Worm (Caenorhabditis elegans) whole organism, L1 larva: Measurements from ENCODE around the gene nhr-201.

Source experiments
- C04F5.9 ChIP-seq: sonication (generic microtip); optimal IDR thresholded peaks from 2 replicates; lab custom pipeline; 2016; ENCODE audit warnings: missing genetic modification characterization, missing compliant biosample characterization
- C16A3.4 ChIP-seq: fragments of 150-350 bp; optimal IDR thresholded peaks from 2 replicates; lab custom pipeline; 2014; ENCODE audit warnings: missing biosample characterization, missing genetic modification characterization
- C34B4.2 ChIP-seq: sonication (generic microtip); optimal IDR thresholded peaks from 2 replicates; lab custom pipeline; 2017; ENCODE audit warnings: mild to moderate bottlenecking, missing genetic modification characterization, missing compliant biosample characterization
- F16B12.6 ChIP-seq: fragments of 150-350 bp; optimal IDR thresholded peaks from 2 replicates; lab custom pipeline; 2014; ENCODE audit warnings: missing biosample characterization, missing genetic modification characterization
- aly-2 ChIP-seq: fragments of 150-350 bp; optimal IDR thresholded peaks from 2 replicates; lab custom pipeline; 2014; ENCODE audit warnings: missing biosample characterization, missing genetic modification characterization
- blmp-1 ChIP-seq: fragments of 150-350 bp; optimal IDR thresholded peaks from 2 replicates; lab custom pipeline; 2014; ENCODE audit warnings: missing biosample characterization, missing genetic modification characterization
- ceh-63 ChIP-seq: fragments of 200-800 bp; sonication (Bioruptor generic); optimal IDR thresholded peaks from 2 replicates; lab custom pipeline; 2018; ENCODE audit warnings: mild to moderate bottlenecking, missing genetic modification characterization, missing compliant biosample characterization
- ceh-82 ChIP-seq, 3 experiments: fragments of 150-350 bp in 1 of 3; sonication (generic microtip) in 2 of 3; optimal IDR thresholded peaks; 2 replicates each; lab custom pipeline; 2014 to 2017; ENCODE audit warnings: missing biosample characterization in 3 of 3, missing genetic modification characterization in 3 of 3
- ceh-88 ChIP-seq: fragments of 200-800 bp; sonication (Bioruptor generic); IDR thresholded peaks from 2 replicates; pipeline ENCODE4 v1.3.6; 2022; ENCODE audit warnings: missing genetic modification characterization, missing compliant biosample characterization
- dsc-1 ChIP-seq: sonication (generic microtip); optimal IDR thresholded peaks from 2 replicates; lab custom pipeline; 2016; ENCODE audit warnings: mild to moderate bottlenecking, missing genetic modification characterization, missing compliant biosample characterization
- efl-1 ChIP-seq, 4 experiments: fragments of 150-350 bp; optimal IDR thresholded peaks in 3 of 4; peaks in 1 of 4; 1 replicate in 1 of 4; 2 replicates in 3 of 4; lab custom pipeline; 2014; ENCODE audit warnings: missing biosample characterization in 2 of 4, missing genetic modification characterization in 2 of 4, missing genetic modification reagents in 2 of 4
- elt-2 ChIP-seq: sonication (generic microtip); optimal IDR thresholded peaks from 2 replicates; lab custom pipeline; 2016; ENCODE audit warnings: missing genetic modification characterization, mild to moderate bottlenecking, inconsistent platforms, missing compliant biosample characterization, missing genetic modification reagents
- elt-3 ChIP-seq, 6 experiments: fragments of 150-350 bp in 1 of 6; sonication (generic microtip); optimal IDR thresholded peaks; 2 replicates each; lab custom pipeline; 2017 to 2018; ENCODE audit warnings: missing biosample characterization in 6 of 6, missing genetic modification characterization in 6 of 6, inconsistent platforms in 1 of 6
- fkh-10 ChIP-seq: sonication (generic microtip); optimal IDR thresholded peaks from 2 replicates; lab custom pipeline; 2017; ENCODE audit warnings: missing biosample characterization, missing genetic modification reagents, missing genetic modification characterization
- fkh-4 ChIP-seq: sonication (generic microtip); optimal IDR thresholded peaks from 2 replicates; lab custom pipeline; 2016; ENCODE audit warnings: missing compliant biosample characterization, missing genetic modification characterization, borderline replicate concordance
- irx-1 ChIP-seq: sonication (generic microtip); optimal IDR thresholded peaks from 2 replicates; lab custom pipeline; 2016; ENCODE audit warnings: missing genetic modification characterization, missing compliant biosample characterization
- isw-1 ChIP-seq: fragments of 200-800 bp; sonication (Bioruptor generic); IDR thresholded peaks from 2 replicates; pipeline ENCODE4 v1.3.6; 2022; ENCODE audit warnings: missing genetic modification characterization, missing compliant biosample characterization
- jun-1 ChIP-seq: fragments of 150-350 bp; optimal IDR thresholded peaks from 2 replicates; lab custom pipeline; 2014; ENCODE audit warnings: missing biosample characterization, missing genetic modification reagents, missing genetic modification characterization
- lin-13 ChIP-seq: fragments of 150-350 bp; optimal IDR thresholded peaks from 2 replicates; lab custom pipeline; 2014; ENCODE audit warnings: missing biosample characterization, missing genetic modification reagents, missing genetic modification characterization
- lin-35 ChIP-seq, 2 experiments: fragments of 150-350 bp; optimal IDR thresholded peaks; 2 replicates each; lab custom pipeline; 2014; ENCODE audit warnings: missing biosample characterization in 2 of 2, missing genetic modification characterization in 2 of 2, missing genetic modification reagents in 2 of 2
- lin-39 ChIP-seq: fragments of 150-350 bp; optimal IDR thresholded peaks from 2 replicates; lab custom pipeline; 2014; ENCODE audit warnings: missing biosample characterization, missing genetic modification reagents, missing genetic modification characterization
- lsy-2 ChIP-seq, 2 experiments: fragments of 150-350 bp; optimal IDR thresholded peaks; 2 replicates each; lab custom pipeline; 2014; ENCODE audit warnings: missing biosample characterization in 2 of 2, missing genetic modification characterization in 2 of 2
- mab-9 ChIP-seq: fragments of 200-800 bp; sonication (Bioruptor generic); IDR thresholded peaks from 2 replicates; pipeline ENCODE4 v1.3.6; 2022; ENCODE audit warnings: missing genetic modification reagents, missing genetic modification characterization, missing compliant biosample characterization
- mef-2 ChIP-seq: fragments of 150-350 bp; optimal IDR thresholded peaks from 2 replicates; lab custom pipeline; 2014; ENCODE audit warnings: missing biosample characterization, missing genetic modification characterization
- mep-1 ChIP-seq: fragments of 150-350 bp; optimal IDR thresholded peaks from 2 replicates; lab custom pipeline; 2014; ENCODE audit warnings: missing biosample characterization, missing genetic modification characterization
- nhr-12 ChIP-seq: sonication (generic microtip); optimal IDR thresholded peaks from 2 replicates; lab custom pipeline; 2017; ENCODE audit warnings: missing biosample characterization, missing genetic modification characterization
- nhr-20 ChIP-seq: sonication (generic microtip); optimal IDR thresholded peaks from 2 replicates; lab custom pipeline; 2016; ENCODE audit warnings: mild to moderate bottlenecking, missing genetic modification characterization, missing compliant biosample characterization
- nhr-237 ChIP-seq: fragments of 150-350 bp; optimal IDR thresholded peaks from 2 replicates; lab custom pipeline; 2014; ENCODE audit warnings: missing biosample characterization, missing genetic modification characterization
- nhr-71 ChIP-seq: sonication (generic microtip); optimal IDR thresholded peaks from 2 replicates; lab custom pipeline; 2016; ENCODE audit warnings: mild to moderate bottlenecking, missing genetic modification characterization, moderate library complexity, missing compliant biosample characterization
- nhr-76 ChIP-seq: sonication (generic microtip); optimal IDR thresholded peaks from 2 replicates; lab custom pipeline; 2017; ENCODE audit warnings: missing biosample characterization, missing genetic modification characterization
- nhr-85 ChIP-seq: sonication (generic microtip); peaks from one replicate; lab custom pipeline; 2016; ENCODE audit warnings: missing genetic modification characterization, inconsistent platforms, missing compliant biosample characterization
- nhr-90 ChIP-seq: sonication (generic microtip); optimal IDR thresholded peaks from 2 replicates; lab custom pipeline; 2016; ENCODE audit warnings: mild to moderate bottlenecking, missing genetic modification characterization, missing compliant biosample characterization; ENCODE audit not compliant: poor library complexity
- snu-23 ChIP-seq: sonication (generic microtip); optimal IDR thresholded peaks from 2 replicates; lab custom pipeline; 2016; ENCODE audit warnings: missing genetic modification characterization, missing compliant biosample characterization
- tlp-1 ChIP-seq: fragments of 150-350 bp; optimal IDR thresholded peaks from 2 replicates; lab custom pipeline; 2014; ENCODE audit warnings: missing biosample characterization, missing genetic modification characterization
- unc-98 ChIP-seq: fragments of 200-800 bp; sonication (Bioruptor generic); IDR thresholded peaks from 2 replicates; pipeline ENCODE4 v1.3.6; 2022; ENCODE audit warnings: missing genetic modification characterization, missing compliant biosample characterization
- zip-4 ChIP-seq: fragments of 200-800 bp; sonication (Bioruptor generic); optimal IDR thresholded peaks from 2 replicates; lab custom pipeline; 2018; ENCODE audit warnings: mild to moderate bottlenecking, missing genetic modification characterization, moderate library complexity, missing compliant biosample characterization
- ztf-11 ChIP-seq, 2 experiments: sonication (generic microtip); optimal IDR thresholded peaks; 2 replicates each; lab custom pipeline; 2016 to 2017; ENCODE audit warnings: missing genetic modification characterization in 2 of 2, missing biosample characterization in 1 of 2, missing compliant biosample characterization in 1 of 2

The nhr-201 gene

ce11 chrV:459464-459863, 5.2 kb upstream of the nhr-201 start, which contains the start of gene nhr-203 (continued):
- TF ChIP-seq irx-1 (tag; lab: Kevin White, UChicago) (no peak), elt-3 (tag; optimal IDR thresholded peaks at IDR 0.05; lab: Kevin White, UChicago) (no peak), aly-2 (tag; lab: Kevin White, UChicago) (no peak), nhr-20 (tag; lab: Kevin White, UChicago) (peak; percentile 48), dsc-1 (tag; lab: Kevin White, UChicago) (no peak), C04F5.9 (tag; lab: Kevin White, UChicago) (no peak), mab-9 (GFP tag; lab: Robert Waterston, UW) (no peak), nhr-71 (peak; percentile 43), nhr-85 (tag; lab: Kevin White, UChicago) (no peak), C34B4.2 (no peak), unc-98 (GFP tag; lab: Robert Waterston, UW) (no peak), efl-1 (optimal IDR thresholded peaks at IDR 0.05; lab: Kevin White, UChicago) (no peak), efl-1 (GFP tag; optimal IDR thresholded peaks at IDR 0.05 in 1 of 2; lab: Kevin White, UChicago) (no peak), ceh-82 (tag; optimal IDR thresholded peaks at IDR 0.05; lab: Kevin White, UChicago) (no peak), zip-4 (GFP tag; lab: Kevin White, UChicago) (no peak)

- TF ChIP-seq fkh-4 (tag; lab: Kevin White, UChicago) (no peak), nhr-90 (tag; lab: Kevin White, UChicago) (no peak), lin-35 (GFP tag; optimal IDR thresholded peaks at IDR 0.05; lab: Kevin White, UChicago) (peak in 1 of 2 experiments; percentile 11), jun-1 (no peak), efl-1 (optimal IDR thresholded peaks at IDR 0.05; lab: Kevin White, UChicago) (no peak), efl-1 (GFP tag; optimal IDR thresholded peaks at IDR 0.05 in 1 of 2; lab: Kevin White, UChicago) (peak in 1 of 2 experiments; percentile 8), mef-2 (tag; lab: Kevin White, UChicago) (no peak), isw-1 (GFP tag; lab: Robert Waterston, UW) (no peak), snu-23 (peak; percentile 29), nhr-20 (tag; lab: Kevin White, UChicago) (peak; percentile 66), lsy-2 (tag; optimal IDR thresholded peaks at IDR 0.05; lab: Kevin White, UChicago) (peak in 1 of 2 experiments; percentile 5), nhr-71 (peak; percentile 39), lin-39 (no peak), nhr-85 (tag; lab: Kevin White, UChicago) (peak; percentile 70), elt-2 (peak; percentile 24), mep-1 (tag; lab: Kevin White, UChicago) (peak; percentile 25)
- TF ChIP-seq, all 84 proteins: peak for 9
Measured at ce11 chrV:462263-462662, 2.4 kb upstream of the nhr-201 start, which contains the start of gene nhr-202. Gene nhr-202, plus strand, starts transcription at chrV:462588.

- TF ChIP-seq nhr-76 (no peak), C16A3.4 (tag; lab: Kevin White, UChicago) (no peak), nhr-237 (tag; lab: Kevin White, UChicago) (no peak), blmp-1 (tag; lab: Kevin White, UChicago) (peak; percentile 89), nhr-20 (tag; lab: Kevin White, UChicago) (peak; percentile 4), ceh-63 (GFP tag; lab: Kevin White, UChicago) (no peak), nhr-71 (peak; percentile 45), ceh-88 (no peak), dsc-1 (tag; lab: Kevin White, UChicago) (peak; percentile 90), fkh-4 (tag; lab: Kevin White, UChicago) (peak; percentile 32), ztf-11 (tag; optimal IDR thresholded peaks at IDR 0.05; lab: Kevin White, UChicago) (no peak), tlp-1 (no peak), mep-1 (tag; lab: Kevin White, UChicago) (peak; percentile 2), mab-9 (GFP tag; lab: Robert Waterston, UW) (no peak), nhr-85 (tag; lab: Kevin White, UChicago) (peak; percentile 78), lin-13 (GFP tag; lab: Kevin White, UChicago) (peak; percentile 10), fkh-10 (GFP tag; lab: Kevin White, UChicago) (no peak), nhr-12 (tag; lab: Kevin White, UChicago) (no peak), F16B12.6 (tag; lab: Kevin White, UChicago) (no peak)
Measured at ce11 chrV:465355-465754, 727 bp downstream of the nhr-201 start.
